Fruit fly (Drosophila melanogaster) whole organism, embryonic: ENCODE measurements around the gene kirre.
A peak's percentile ranks its signal among the peaks of the same experiment; 100 is the strongest.

Source experiments
- CG10366 ChIP-seq: fragments of 200-800 bp; sonication (Bioruptor generic); IDR thresholded peaks from 2 replicates; pipeline ENCODE4 v1.3.6; 2022; ENCODE audit warnings: missing biosample characterization, missing genetic modification characterization
- CG10959 ChIP-seq: fragments of 200-800 bp; sonication (Bioruptor generic); IDR thresholded peaks from 2 replicates; pipeline ENCODE4 v1.3.6; 2022; ENCODE audit warnings: missing biosample characterization, missing genetic modification characterization
- CG10979 ChIP-seq: fragments of 200-800 bp; sonication (Bioruptor generic); optimal IDR thresholded peaks from 2 replicates; lab custom pipeline; 2018; ENCODE audit warnings: missing biosample characterization, mild to moderate bottlenecking, missing genetic modification characterization, moderate library complexity
- CG12071 ChIP-seq: fragments of 200-800 bp; sonication (Bioruptor generic); optimal IDR thresholded peaks from 3 replicates; lab custom pipeline; 2018; ENCODE audit warnings: missing biosample characterization, mild to moderate bottlenecking, missing genetic modification characterization
- CG1233 ChIP-seq: fragments of 200-800 bp; sonication (Bioruptor generic); optimal IDR thresholded peaks from 4 replicates; lab custom pipeline; 2018; ENCODE audit warnings: missing biosample characterization, mild to moderate bottlenecking, missing genetic modification characterization
- CG12744 ChIP-seq: fragments of 200-800 bp; sonication (Bioruptor generic); optimal IDR thresholded peaks from 2 replicates; lab custom pipeline; 2016; ENCODE audit warnings: missing biosample characterization, missing genetic modification characterization
- CG14441 ChIP-seq: fragments of 200-800 bp; sonication (Bioruptor generic); IDR thresholded peaks from 2 replicates; pipeline ENCODE4 v1.3.6; 2022; ENCODE audit warnings: missing biosample characterization, missing genetic modification characterization
- CG15514 ChIP-seq: fragments of 200-800 bp; sonication (Bioruptor generic); optimal IDR thresholded peaks from 3 replicates; lab custom pipeline; 2017; ENCODE audit warnings: missing biosample characterization, missing genetic modification characterization, mild to moderate bottlenecking, moderate library complexity, missing genetic modification reagents
- CG15601 ChIP-seq: fragments of 200-800 bp; sonication (Bioruptor generic); optimal IDR thresholded peaks from 3 replicates; lab custom pipeline; 2019; ENCODE audit warnings: missing biosample characterization, mild to moderate bottlenecking, missing genetic modification characterization, moderate library complexity
- CG17359 ChIP-seq: fragments of 200-800 bp; sonication (Bioruptor generic); optimal IDR thresholded peaks from 3 replicates; lab custom pipeline; 2018; ENCODE audit warnings: missing biosample characterization, mild to moderate bottlenecking, missing genetic modification characterization, moderate library complexity
- CG30020 ChIP-seq: fragments of 200-800 bp; optimal IDR thresholded peaks from 2 replicates; lab custom pipeline; 2019; ENCODE audit warnings: missing biosample characterization, mild to moderate bottlenecking, missing genetic modification characterization, moderate library complexity
- CG31441 ChIP-seq: fragments of 200-800 bp; sonication (Bioruptor generic); IDR thresholded peaks from 2 replicates; pipeline ENCODE4 v1.3.6; 2022; ENCODE audit warnings: missing biosample characterization, missing genetic modification characterization
- CG43689 ChIP-seq: fragments of 200-800 bp; sonication (Bioruptor generic); IDR thresholded peaks from 2 replicates; pipeline ENCODE4 v1.3.6; 2022; ENCODE audit warnings: missing biosample characterization, missing genetic modification characterization
- CG4424 ChIP-seq: fragments of 200-800 bp; sonication (Bioruptor generic); optimal IDR thresholded peaks from 3 replicates; lab custom pipeline; 2016; ENCODE audit warnings: missing biosample characterization, missing genetic modification characterization
- CG6254 ChIP-seq: fragments of 200-800 bp; sonication (Bioruptor generic); optimal IDR thresholded peaks from 3 replicates; lab custom pipeline; 2017; ENCODE audit warnings: mild to moderate bottlenecking, missing biosample characterization, missing genetic modification reagents, missing genetic modification characterization
- CG7786 ChIP-seq: fragments of 200-800 bp; sonication (Bioruptor generic); optimal IDR thresholded peaks from 2 replicates; lab custom pipeline; 2016; ENCODE audit warnings: missing biosample characterization, missing genetic modification characterization
- CG8359 ChIP-seq: fragments of 200-800 bp; sonication (Bioruptor generic); optimal IDR thresholded peaks from 2 replicates; lab custom pipeline; 2017; ENCODE audit warnings: missing biosample characterization, mild to moderate bottlenecking, missing genetic modification characterization, borderline replicate concordance
- D ChIP-seq, 2 experiments: fragments of 200-800 bp in 1 of 2; fragments of >200 bp in 1 of 2; sonication (Bioruptor generic) in 1 of 2; optimal IDR thresholded peaks; 2 replicates in 1 of 2; 3 replicates in 1 of 2; lab custom pipeline; 2017; ENCODE audit warnings: mild to moderate bottlenecking in 1 of 2, missing biosample characterization in 1 of 2, missing genetic modification characterization in 1 of 2, missing genetic modification reagents in 1 of 2
- Deaf1 ChIP-seq: fragments of 200-800 bp; optimal IDR thresholded peaks from 3 replicates; lab custom pipeline; 2019; ENCODE audit warnings: missing biosample characterization, mild to moderate bottlenecking, missing genetic modification characterization, moderate library complexity
- ERR ChIP-seq: fragments of 200-800 bp; sonication (Bioruptor generic); optimal IDR thresholded peaks from 2 replicates; lab custom pipeline; 2016; ENCODE audit warnings: missing biosample characterization, missing genetic modification characterization
- Ets97D ChIP-seq: fragments of 200-800 bp; sonication (Bioruptor generic); optimal IDR thresholded peaks from 3 replicates; lab custom pipeline; 2016; ENCODE audit warnings: missing biosample characterization, missing genetic modification characterization
- HmgD ChIP-seq: fragments of 200-800 bp; sonication (Bioruptor generic); optimal IDR thresholded peaks from 3 replicates; lab custom pipeline; 2016; ENCODE audit warnings: missing biosample characterization, missing genetic modification characterization
- Hr39 ChIP-seq: fragments of >200 bp; optimal IDR thresholded peaks from 2 replicates; lab custom pipeline; 2017
- Med ChIP-seq: fragments of 200-800 bp; sonication (Bioruptor generic); peaks from one replicate; lab custom pipeline; 2016; ENCODE audit warnings: missing biosample characterization, missing genetic modification characterization, mild to moderate bottlenecking, inconsistent platforms, moderate library complexity
- Mrtf ChIP-seq: fragments of 200-800 bp; sonication (Bioruptor generic); IDR thresholded peaks from 3 replicates; pipeline ENCODE4 v1.3.6; 2022; ENCODE audit warnings: missing biosample characterization, missing genetic modification characterization
- Nf-YC ChIP-seq: fragments of 200-800 bp; optimal IDR thresholded peaks from 3 replicates; lab custom pipeline; 2019; ENCODE audit warnings: missing biosample characterization, mild to moderate bottlenecking, missing genetic modification characterization, moderate library complexity
- Oaz ChIP-seq: fragments of 200-800 bp; sonication (Bioruptor generic); IDR thresholded peaks from 2 replicates; pipeline ENCODE4 v1.3.6; 2022; ENCODE audit warnings: missing biosample characterization, missing genetic modification characterization
- Poxn ChIP-seq: fragments of 200-800 bp; sonication (Bioruptor generic); IDR thresholded peaks from 2 replicates; pipeline ENCODE4 v1.3.6; 2022; ENCODE audit warnings: missing biosample characterization, missing genetic modification characterization
- YL-1 ChIP-seq: fragments of 200-800 bp; sonication (Bioruptor generic); optimal IDR thresholded peaks from 3 replicates; lab custom pipeline; 2017; ENCODE audit warnings: missing biosample characterization, mild to moderate bottlenecking, missing genetic modification characterization
- ara ChIP-seq: fragments of 200-800 bp; sonication (Bioruptor generic); IDR thresholded peaks from 2 replicates; pipeline ENCODE4 v1.3.6; 2022; ENCODE audit warnings: missing biosample characterization, missing genetic modification characterization
- az2 ChIP-seq: fragments of 200-800 bp; sonication (Bioruptor generic); optimal IDR thresholded peaks from 3 replicates; lab custom pipeline; 2016; ENCODE audit warnings: missing biosample characterization, missing genetic modification characterization
- bbx ChIP-seq: fragments of 200-800 bp; sonication (Bioruptor generic); IDR thresholded peaks from 2 replicates; pipeline ENCODE4 v1.3.6; 2022; ENCODE audit warnings: missing biosample characterization, missing genetic modification characterization; ENCODE audit not compliant: partially characterized antibody
- chm ChIP-seq: fragments of 200-800 bp; sonication (Bioruptor generic); IDR thresholded peaks from 2 replicates; pipeline ENCODE4 v1.3.6; 2022; ENCODE audit warnings: missing biosample characterization, missing genetic modification characterization
- crol ChIP-seq: fragments of 200-800 bp; sonication (Bioruptor generic); IDR thresholded peaks from 2 replicates; pipeline ENCODE4 v1.3.6; 2022; ENCODE audit warnings: missing biosample characterization, missing genetic modification characterization
- jigr1 ChIP-seq: fragments of 200-800 bp; sonication (Bioruptor generic); IDR thresholded peaks from 3 replicates; pipeline ENCODE4 v1.3.6; 2022; ENCODE audit warnings: missing biosample characterization, missing genetic modification characterization
- jumu ChIP-seq: fragments of 200-800 bp; sonication (Bioruptor generic); optimal IDR thresholded peaks from 3 replicates; lab custom pipeline; 2016; ENCODE audit warnings: missing biosample characterization, missing genetic modification characterization
- knrl ChIP-seq: fragments of 200-800 bp; sonication (Bioruptor generic); IDR thresholded peaks from 3 replicates; pipeline ENCODE4 v1.3.6; 2022; ENCODE audit warnings: missing biosample characterization, missing genetic modification characterization; ENCODE audit not compliant: partially characterized antibody
- lab ChIP-seq: fragments of 200-800 bp; sonication (Bioruptor generic); optimal IDR thresholded peaks from 3 replicates; lab custom pipeline; 2017; ENCODE audit warnings: missing biosample characterization, missing genetic modification characterization, mild to moderate bottlenecking, moderate library complexity, missing genetic modification reagents
- lbe ChIP-seq: fragments of 200-800 bp; sonication (Bioruptor generic); optimal IDR thresholded peaks from 2 replicates; lab custom pipeline; 2016; ENCODE audit warnings: missing biosample characterization, mild to moderate bottlenecking, missing genetic modification characterization
- mam ChIP-seq: fragments of 200-800 bp; sonication (Bioruptor generic); optimal IDR thresholded peaks from 3 replicates; lab custom pipeline; 2016; ENCODE audit warnings: missing biosample characterization, missing genetic modification characterization
- nmo ChIP-seq: fragments of 200-800 bp; sonication (Bioruptor generic); optimal IDR thresholded peaks from 2 replicates; lab custom pipeline; 2018; ENCODE audit warnings: missing biosample characterization, mild to moderate bottlenecking, missing genetic modification characterization, moderate library complexity
- prd ChIP-seq, 3 experiments: fragments of >200 bp in 2 of 3; fragments of 200-800 bp in 1 of 3; sonication (Bioruptor generic) in 1 of 3; optimal IDR thresholded peaks in 2 of 3; IDR thresholded peaks in 1 of 3; 2 replicates in 2 of 3; 3 replicates in 1 of 3; pipeline versions ENCODE4 v1.3.6 to Lab custom; 2017 to 2022; ENCODE audit warnings: missing biosample characterization in 1 of 3, missing genetic modification characterization in 1 of 3
- row ChIP-seq: fragments of 200-800 bp; sonication (Bioruptor generic); IDR thresholded peaks from 3 replicates; pipeline ENCODE4 v1.3.6; 2022; ENCODE audit warnings: missing biosample characterization, missing genetic modification characterization
- run ChIP-seq: fragments of 200-800 bp; sonication (Bioruptor generic); optimal IDR thresholded peaks from 3 replicates; lab custom pipeline; 2018; ENCODE audit warnings: missing biosample characterization, mild to moderate bottlenecking, missing genetic modification characterization
- slou ChIP-seq: fragments of 200-800 bp; sonication (Bioruptor generic); optimal IDR thresholded peaks from 3 replicates; lab custom pipeline; 2016; ENCODE audit warnings: missing biosample characterization, missing genetic modification characterization
- stwl ChIP-seq: fragments of 200-800 bp; sonication (Bioruptor generic); optimal IDR thresholded peaks from 3 replicates; lab custom pipeline; 2018; ENCODE audit warnings: missing biosample characterization, mild to moderate bottlenecking, missing genetic modification characterization, moderate library complexity
- zf30C ChIP-seq: fragments of 200-800 bp; sonication (Bioruptor generic); optimal IDR thresholded peaks from 3 replicates; lab custom pipeline; 2018; ENCODE audit warnings: missing biosample characterization, mild to moderate bottlenecking, missing genetic modification characterization

Gene kirre

DNA sequence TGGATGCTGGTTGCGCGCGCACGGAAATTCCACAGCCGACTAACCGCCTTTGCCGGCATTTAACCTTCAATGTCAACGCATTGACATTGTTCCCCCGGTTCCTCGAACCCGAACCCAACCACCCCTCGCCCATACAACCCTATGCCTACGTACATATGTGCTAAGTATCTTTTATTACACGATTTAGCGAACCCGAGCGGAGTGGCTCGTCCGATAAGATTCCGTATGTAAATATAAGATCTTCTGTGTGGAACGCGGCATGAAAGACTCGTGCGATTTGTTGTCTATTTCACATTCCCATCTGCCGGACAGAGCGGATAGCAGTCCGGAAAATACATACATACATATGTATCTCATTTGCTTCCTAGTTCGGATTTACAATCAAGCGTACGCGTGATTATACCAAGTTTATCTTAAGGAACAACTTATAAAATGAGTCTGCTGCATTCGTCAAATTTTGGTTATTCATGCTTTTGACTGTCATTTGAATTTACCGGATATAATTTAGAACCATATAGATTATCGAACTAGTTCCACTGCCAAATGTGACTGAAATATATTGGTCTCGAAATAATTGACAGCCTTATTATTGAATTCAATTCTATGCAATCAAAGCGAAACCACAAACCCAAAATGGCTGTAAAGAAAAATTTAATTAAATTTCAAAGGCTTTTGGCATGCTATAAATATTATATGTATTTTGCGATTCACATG lies 32.6 kb upstream of the kirre start, which contains the start of gene CG2680:
TSS of gene CG2680 (minus strand) at position 51 of the 714 bp plus-strand sequence.
- TF ChIP-seq CG15514: peak; percentile 98
- no peak for TF ChIP-seq lbe (GFP tag; lab: Kevin White, UChicago)
- no peak for TF ChIP-seq YL-1 (GFP tag; lab: Kevin White, UChicago)
- TF ChIP-seq HmgD (GFP tag; lab: Kevin White, UChicago): no peak
- peak; percentile 33 for TF ChIP-seq Deaf1 (tag; lab: Kevin White, UChicago)
- TF ChIP-seq CG31441 (GFP tag; lab: Robert Waterston, UW): 0 out of 2 replicates have a peak, but pooled peaks have one; percentile 4
- TF ChIP-seq CG6254 (GFP tag; lab: Kevin White, UChicago): no peak
- no peak for TF ChIP-seq row (GFP tag; lab: Robert Waterston, UW)
- peak; percentile 64 for TF ChIP-seq Med (GFP tag; lab: Kevin White, UChicago)
- peak; percentile 41 for TF ChIP-seq Ets97D (GFP tag; lab: Kevin White, UChicago)
- no peak for TF ChIP-seq CG12744
- 0 out of 2 replicates have a peak, but pooled peaks have one; percentile 34 for TF ChIP-seq crol (GFP tag; lab: Robert Waterston, UW)
- TF ChIP-seq stwl (tag; lab: Kevin White, UChicago): peak; percentile 3
- no peak for TF ChIP-seq az2
- peak; percentile 55 for TF ChIP-seq CG15601 (tag; lab: Kevin White, UChicago)
- no peak for TF ChIP-seq Hr39
- peak; percentile 39 for TF ChIP-seq ERR (GFP tag; lab: Kevin White, UChicago)

DNA sequence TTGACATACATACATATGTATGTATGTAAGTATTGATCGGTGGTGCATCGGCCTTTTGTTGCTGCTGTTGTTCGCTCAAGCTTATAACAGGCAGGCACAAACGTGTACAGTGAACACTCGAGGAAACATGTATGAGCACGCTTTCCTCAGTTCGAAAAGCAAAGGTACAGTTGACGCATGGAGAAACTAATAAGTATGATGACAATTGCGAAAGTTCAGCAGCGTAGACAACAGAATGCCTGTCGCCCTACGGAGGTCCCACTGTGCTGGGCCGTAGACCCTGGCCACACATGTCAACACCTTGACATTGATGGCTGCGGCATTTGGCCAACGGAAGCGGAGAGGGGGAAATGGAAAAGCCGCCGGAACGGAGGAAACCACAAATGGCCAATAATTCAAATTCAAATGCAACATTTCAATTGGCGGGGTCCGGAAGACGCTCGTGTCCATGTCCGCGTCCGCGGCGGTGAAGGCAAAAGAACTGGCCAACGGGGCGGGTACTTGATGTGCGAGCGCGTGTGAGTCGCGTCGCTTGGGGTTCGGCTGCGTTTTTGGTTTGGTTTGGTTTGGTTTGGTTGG lies 31.9 kb upstream of the kirre start, which contains the start of gene CG2681:
TSS of gene CG2681 (plus strand) at position 529 of the 579 bp plus-strand sequence.
- TF ChIP-seq slou (GFP tag; lab: Kevin White, UChicago) (no peak), CG14441 (peak; percentile 75), lab (GFP tag; lab: Kevin White, UChicago) (no peak), ara (peak; percentile 31), bbx (GFP tag; lab: Robert Waterston, UW) (no peak), CG10979 (tag; lab: Kevin White, UChicago) (no peak), CG7786 (GFP tag; lab: Kevin White, UChicago) (peak; percentile 8), Nf-YC (tag; lab: Kevin White, UChicago) (no peak), Oaz (GFP tag; lab: Robert Waterston, UW) (peak; percentile 37; the same call in 1 of the 2 replicates), CG43689 (GFP tag; lab: Robert Waterston, UW) (no peak), mam (peak; percentile 43), CG10959 (GFP tag; lab: Robert Waterston, UW) (no peak), Poxn (GFP tag; lab: Robert Waterston, UW) (0 out of 2 replicates have a peak, but pooled peaks have one; percentile 3), D (optimal IDR thresholded peaks at IDR 0.05; lab: Kevin White, UChicago) (no peak), D (GFP tag; optimal IDR thresholded peaks at IDR 0.05; lab: Kevin White, UChicago) (no peak), knrl (GFP tag; lab: Robert Waterston, UW) (no peak), run (tag; lab: Kevin White, UChicago) (no peak), jigr1 (GFP tag; lab: Robert Waterston, UW) (peak; percentile 42; the same call in 1 of the 3 replicates), zf30C (GFP tag; lab: Kevin White, UChicago) (no peak), Mrtf (no peak; the same call in 2 of the 3 replicates), CG30020 (tag; lab: Kevin White, UChicago) (no peak), jumu (GFP tag; lab: Kevin White, UChicago) (no peak), CG4424 (no peak), CG17359 (tag; lab: Kevin White, UChicago) (peak; percentile 37), CG10366 (GFP tag; lab: Robert Waterston, UW) (peak; percentile 54), prd (optimal IDR thresholded peaks at IDR 0.05; lab: Kevin White, UChicago) (no peak), prd (GFP tag; IDR thresholded peaks at IDR 0.05; lab: Robert Waterston, UW) (peak; percentile 73), nmo (peak; percentile 25), CG8359 (GFP tag; lab: Kevin White, UChicago) (no peak), CG12071 (GFP tag; lab: Kevin White, UChicago) (no peak), CG1233 (GFP tag; lab: Kevin White, UChicago) (no peak), chm (GFP tag; lab: Robert Waterston, UW) (peak; percentile 58; the same call in 1 of the 2 replicates)
